Worm (Caenorhabditis elegans) whole organism, L4 larva: ENCODE results near the gene zig-4.

Experiments used
- F37D6.2 ChIP-seq: sonication (generic microtip); optimal IDR thresholded peaks from 2 replicates; lab custom pipeline; 2016; ENCODE audit warnings: mild to moderate bottlenecking, missing genetic modification characterization, missing compliant biosample characterization
- R02D3.7 ChIP-seq: fragments of 150-350 bp; sonication (generic microtip); optimal IDR thresholded peaks from 3 replicates; lab custom pipeline; 2014; ENCODE audit warnings: missing biosample characterization, missing genetic modification characterization
- T26A8.4 ChIP-seq: fragments of 200-800 bp; sonication (Bioruptor generic); IDR thresholded peaks from 2 replicates; pipeline ENCODE4 v1.3.6; 2022; ENCODE audit warnings: missing genetic modification characterization, missing compliant biosample characterization
- Y105C5A.15 ChIP-seq: fragments of 200-800 bp; sonication (Bioruptor generic); IDR thresholded peaks from 2 replicates; pipeline ENCODE4 v1.3.6; 2022; ENCODE audit warnings: missing genetic modification characterization, missing compliant biosample characterization
- ZK546.5 ChIP-seq, 2 experiments: sonication (generic microtip); optimal IDR thresholded peaks; 2 replicates each; lab custom pipeline; 2017; ENCODE audit warnings: missing biosample characterization in 2 of 2, missing genetic modification characterization in 2 of 2
- aha-1 ChIP-seq: fragments of 150-350 bp; peaks from one replicate; lab custom pipeline; 2014; ENCODE audit warnings: missing biosample characterization, missing genetic modification characterization
- aly-2 ChIP-seq: sonication (generic microtip); optimal IDR thresholded peaks from 2 replicates; lab custom pipeline; 2018; ENCODE audit warnings: missing biosample characterization, missing genetic modification characterization
- ceh-44 ChIP-seq: fragments of 200-800 bp; sonication (Bioruptor generic); IDR thresholded peaks from 2 replicates; pipeline ENCODE4 v1.3.6; 2022; ENCODE audit warnings: missing genetic modification reagents, missing genetic modification characterization, missing compliant biosample characterization
- ceh-62 ChIP-seq: sonication (generic microtip); optimal IDR thresholded peaks from 2 replicates; lab custom pipeline; 2017; ENCODE audit warnings: missing biosample characterization, missing genetic modification characterization
- ces-1 ChIP-seq: fragments of 150-350 bp; sonication (generic microtip); optimal IDR thresholded peaks from 4 replicates; lab custom pipeline; 2014; ENCODE audit warnings: missing biosample characterization, missing genetic modification reagents, missing genetic modification characterization
- daf-16 ChIP-seq, 3 experiments: sonication (generic microtip); optimal IDR thresholded peaks; 2 replicates each; lab custom pipeline; 2016 to 2017; ENCODE audit warnings: missing genetic modification characterization in 3 of 3, missing genetic modification reagents in 3 of 3, mild to moderate bottlenecking in 2 of 3, missing compliant biosample characterization in 2 of 3, missing biosample characterization in 1 of 3, moderate library complexity in 1 of 3
- daf-19 ChIP-seq: fragments of 200-800 bp; sonication (Bioruptor generic); conservative IDR thresholded peaks from 2 replicates; pipeline ENCODE4 v1.3.6; 2022; ENCODE audit warnings: missing genetic modification characterization, missing compliant biosample characterization
- dmd-6 ChIP-seq: fragments of 200-800 bp; sonication (Bioruptor generic); IDR thresholded peaks from 2 replicates; pipeline ENCODE4 v1.3.6; 2022; ENCODE audit warnings: missing genetic modification reagents, missing genetic modification characterization, missing compliant biosample characterization
- hlh-11 ChIP-seq: fragments of 200-800 bp; sonication (Bioruptor generic); optimal IDR thresholded peaks from 2 replicates; lab custom pipeline; 2018; ENCODE audit warnings: mild to moderate bottlenecking, missing genetic modification characterization, missing compliant biosample characterization
- hlh-30 ChIP-seq: sonication (generic microtip); optimal IDR thresholded peaks from 2 replicates; lab custom pipeline; 2017; ENCODE audit warnings: antibody characterized with exemption, mild to moderate bottlenecking, missing genetic modification characterization, missing compliant biosample characterization; ENCODE audit not compliant: insufficient read depth
- lin-38 ChIP-seq: fragments of 200-800 bp; sonication (Bioruptor generic); IDR thresholded peaks from 2 replicates; pipeline ENCODE4 v1.3.6; 2022; ENCODE audit warnings: missing genetic modification reagents, missing genetic modification characterization, missing compliant biosample characterization
- lir-3 ChIP-seq: sonication (generic microtip); optimal IDR thresholded peaks from 2 replicates; lab custom pipeline; 2016; ENCODE audit warnings: mild to moderate bottlenecking, missing genetic modification characterization, missing compliant biosample characterization
- lsy-2 ChIP-seq, 2 experiments: fragments of 150-350 bp in 1 of 2; sonication (generic microtip) in 1 of 2; optimal IDR thresholded peaks; 2 replicates each; lab custom pipeline; 2014 to 2017; ENCODE audit warnings: missing biosample characterization in 2 of 2, missing genetic modification characterization in 2 of 2
- mep-1 ChIP-seq: fragments of 150-350 bp; sonication (generic microtip); optimal IDR thresholded peaks from 3 replicates; lab custom pipeline; 2014; ENCODE audit warnings: missing biosample characterization, missing genetic modification characterization
- mxl-3 ChIP-seq: fragments of 200-800 bp; sonication (Bioruptor generic); optimal IDR thresholded peaks from 2 replicates; lab custom pipeline; 2018; ENCODE audit warnings: mild to moderate bottlenecking, missing genetic modification characterization, missing compliant biosample characterization
- nhr-111 ChIP-seq: fragments of 200-800 bp; sonication (Bioruptor generic); optimal IDR thresholded peaks from 2 replicates; lab custom pipeline; 2018; ENCODE audit warnings: mild to moderate bottlenecking, missing genetic modification characterization, missing compliant biosample characterization
- nhr-28 ChIP-seq: fragments of 150-350 bp; optimal IDR thresholded peaks from 2 replicates; lab custom pipeline; 2014; ENCODE audit warnings: missing biosample characterization, missing genetic modification characterization
- nhr-76 ChIP-seq: fragments of 150-350 bp; optimal IDR thresholded peaks from 2 replicates; lab custom pipeline; 2014; ENCODE audit warnings: missing biosample characterization, missing genetic modification characterization
- nhr-77 ChIP-seq: fragments of 150-350 bp; optimal IDR thresholded peaks from 2 replicates; lab custom pipeline; 2014; ENCODE audit warnings: missing biosample characterization, missing genetic modification characterization
- pha-4 ChIP-seq, 2 experiments: fragments of 150-350 bp in 1 of 2; fragments of 200-800 bp in 1 of 2; sonication (Bioruptor generic) in 1 of 2; IDR thresholded peaks in 1 of 2; optimal IDR thresholded peaks in 1 of 2; 2 replicates each; pipeline versions ENCODE4 v1.3.6 to Lab custom; 2014 to 2022; ENCODE audit warnings: missing genetic modification characterization in 2 of 2, missing genetic modification reagents in 2 of 2, missing biosample characterization in 1 of 2, missing compliant biosample characterization in 1 of 2
- php-3 ChIP-seq: fragments of 200-800 bp; sonication (Bioruptor generic); IDR thresholded peaks from 2 replicates; pipeline ENCODE4 v1.3.6; 2022; ENCODE audit warnings: missing genetic modification reagents, missing genetic modification characterization, missing compliant biosample characterization
- sdz-12 ChIP-seq: fragments of 200-800 bp; sonication (Bioruptor generic); optimal IDR thresholded peaks from 2 replicates; lab custom pipeline; 2018; ENCODE audit warnings: mild to moderate bottlenecking, missing genetic modification characterization, missing compliant biosample characterization
- set-16 ChIP-seq: fragments of 200-800 bp; sonication (Bioruptor generic); IDR thresholded peaks from 2 replicates; pipeline ENCODE4 v1.3.6; 2022; ENCODE audit warnings: missing genetic modification reagents, missing genetic modification characterization, missing compliant biosample characterization
- spr-1 ChIP-seq: sonication (generic microtip); optimal IDR thresholded peaks from 2 replicates; lab custom pipeline; 2016; ENCODE audit warnings: mild to moderate bottlenecking, missing genetic modification characterization, missing compliant biosample characterization
- spr-3 ChIP-seq: fragments of 200-800 bp; sonication (Bioruptor generic); optimal IDR thresholded peaks from 2 replicates; lab custom pipeline; 2018; ENCODE audit warnings: mild to moderate bottlenecking, missing genetic modification characterization, missing compliant biosample characterization
- tag-97 ChIP-seq: fragments of 200-800 bp; sonication (Bioruptor generic); IDR thresholded peaks from 2 replicates; pipeline ENCODE4 v1.3.6; 2022; ENCODE audit warnings: missing genetic modification characterization, missing compliant biosample characterization
- unc-39 ChIP-seq: sonication (generic microtip); optimal IDR thresholded peaks from 2 replicates; lab custom pipeline; 2017; ENCODE audit warnings: missing biosample characterization, missing genetic modification characterization
- zfp-3 ChIP-seq: fragments of 200-800 bp; sonication (Bioruptor generic); conservative IDR thresholded peaks from 2 replicates; pipeline ENCODE4 v1.3.6; 2022; ENCODE audit warnings: missing genetic modification reagents, missing genetic modification characterization, missing compliant biosample characterization
- zip-11 ChIP-seq: fragments of 200-800 bp; sonication (Bioruptor generic); IDR thresholded peaks from 2 replicates; pipeline ENCODE4 v1.3.6; 2022; ENCODE audit warnings: missing genetic modification characterization, missing compliant biosample characterization
- ztf-7 ChIP-seq: fragments of 150-350 bp; optimal IDR thresholded peaks from 2 replicates; lab custom pipeline; 2014; ENCODE audit warnings: missing biosample characterization, missing genetic modification characterization

The zig-4 gene

DNA sequence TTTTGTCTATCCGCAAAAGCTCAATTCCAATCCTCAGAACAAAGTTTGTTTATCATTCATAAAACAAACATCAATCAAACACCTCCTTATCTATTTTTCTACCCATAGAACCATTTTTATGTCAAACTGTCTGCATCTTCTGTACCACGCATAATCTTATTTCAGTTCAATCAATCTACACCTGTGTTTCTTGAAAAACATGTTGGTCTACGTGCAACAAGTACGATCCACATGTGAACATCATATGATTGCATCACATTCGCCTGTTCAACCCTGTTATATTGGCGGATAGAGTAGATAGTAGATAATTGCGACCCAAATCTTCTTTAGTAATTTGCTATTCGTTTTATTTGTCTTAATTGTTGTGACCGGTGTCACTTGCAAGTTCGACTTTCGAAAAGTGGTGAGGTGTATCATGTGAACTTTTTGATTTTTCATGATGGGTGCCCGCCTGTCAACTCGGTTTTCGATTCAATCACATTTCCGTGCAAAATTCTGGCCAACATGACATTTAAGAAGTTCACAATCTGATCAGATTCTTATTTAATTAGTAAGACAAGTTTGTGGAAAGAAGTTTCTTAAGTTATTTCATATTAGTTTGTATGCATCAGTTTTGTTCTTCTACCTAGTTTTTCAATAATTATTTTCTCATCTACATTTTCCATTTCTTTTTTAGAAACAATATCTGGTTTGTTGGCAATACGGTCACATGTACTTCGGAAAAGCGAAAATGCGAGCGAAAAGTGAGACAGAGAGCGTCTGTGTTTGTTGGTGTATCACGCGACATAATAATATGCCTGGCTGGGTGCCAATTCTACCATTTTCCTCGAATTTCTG, 27.2 kb downstream of the zig-4 start (continued):
- TF ChIP-seq zfp-3 (GFP tag; lab: Robert Waterston, UW), result no peak
- peak; percentile 47 for TF ChIP-seq nhr-28 (tag; lab: Kevin White, UChicago)
- peak in 1 of 2 experiments; percentile 66 for TF ChIP-seq daf-16 (GFP tag; optimal IDR thresholded peaks at IDR 0.05; lab: Kevin White, UChicago)
- peak; percentile 96 for TF ChIP-seq daf-16 (tag; optimal IDR thresholded peaks at IDR 0.05; lab: Kevin White, UChicago)
- no peak for TF ChIP-seq nhr-76 (tag; lab: Kevin White, UChicago)
- no peak for TF ChIP-seq nhr-111 (GFP tag; lab: Kevin White, UChicago)
- TF ChIP-seq dmd-6, result peak; percentile 80
- TF ChIP-seq T26A8.4 (GFP tag; lab: Robert Waterston, UW), result 0 out of 2 replicates have a peak, but pooled peaks have one; percentile 40
- TF ChIP-seq lsy-2 (tag; optimal IDR thresholded peaks at IDR 0.05; lab: Kevin White, UChicago), result peak in 1 of 2 experiments; percentile 54
- TF ChIP-seq hlh-30 (tag; lab: Kevin White, UChicago), result peak; percentile 78
- no peak for TF ChIP-seq spr-1 (tag; lab: Kevin White, UChicago)
- peak; percentile 59; the same call in 1 of the 2 replicates for TF ChIP-seq php-3 (GFP tag; lab: Robert Waterston, UW)
- TF ChIP-seq ztf-7, result peak; percentile 98
- peak; percentile 39 for TF ChIP-seq mxl-3 (GFP tag; lab: Kevin White, UChicago)

DNA sequence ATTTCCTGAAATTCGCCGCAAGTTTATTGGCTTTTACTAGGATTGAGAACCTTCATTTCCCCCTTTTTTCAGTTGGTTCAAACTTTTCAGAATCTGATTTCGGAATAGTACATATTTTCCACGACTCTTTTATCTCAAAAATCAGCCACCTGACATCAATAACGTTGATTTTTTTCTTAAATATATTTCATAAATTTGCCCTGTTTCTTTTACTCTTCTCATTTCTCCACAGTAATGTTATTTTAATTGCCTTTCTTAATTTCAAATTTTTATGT, 27.8 kb downstream of the zig-4 start:
- TF ChIP-seq aha-1 (tag; lab: Kevin White, UChicago) (peak; percentile 93), ceh-44 (GFP tag; lab: Robert Waterston, UW) (no peak), nhr-77 (tag; lab: Kevin White, UChicago) (no peak), ztf-7 (no peak), lin-38 (GFP tag; lab: Robert Waterston, UW) (no peak), mxl-3 (GFP tag; lab: Kevin White, UChicago) (peak; percentile 8)
- TF ChIP-seq, all 104 proteins: peak for 2

DNA sequence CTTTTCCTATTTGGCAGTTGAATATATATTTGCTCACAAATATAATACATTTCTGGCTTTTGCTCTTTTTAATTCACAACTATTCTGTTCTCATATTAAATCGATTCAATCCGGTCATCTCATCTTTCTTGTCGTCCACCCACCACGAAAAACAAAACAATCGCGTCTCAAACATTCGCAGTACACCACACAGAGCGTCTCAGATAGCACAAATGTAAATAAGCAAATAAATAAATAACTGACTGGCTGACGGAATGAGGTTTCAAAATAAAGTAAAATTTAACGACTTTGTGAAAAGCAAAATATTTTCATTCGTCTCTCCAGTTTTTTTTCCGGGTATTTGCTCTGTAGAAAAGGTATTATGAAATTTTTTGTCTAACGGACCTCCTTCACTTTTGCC, 28.5 kb downstream of the zig-4 start:
- TF ChIP-seq aha-1 (tag; lab: Kevin White, UChicago) (no peak), daf-16 (GFP tag; optimal IDR thresholded peaks at IDR 0.05; lab: Kevin White, UChicago) (peak in 1 of 2 experiments; percentile 35), daf-16 (tag; optimal IDR thresholded peaks at IDR 0.05; lab: Kevin White, UChicago) (peak; percentile 30), pha-4 (GFP tag; IDR thresholded peaks at IDR 0.05; lab: Robert Waterston, UW) (no peak), pha-4 (tag; optimal IDR thresholded peaks at IDR 0.05; lab: Kevin White, UChicago) (peak; percentile 58), lir-3 (no peak)

DNA sequence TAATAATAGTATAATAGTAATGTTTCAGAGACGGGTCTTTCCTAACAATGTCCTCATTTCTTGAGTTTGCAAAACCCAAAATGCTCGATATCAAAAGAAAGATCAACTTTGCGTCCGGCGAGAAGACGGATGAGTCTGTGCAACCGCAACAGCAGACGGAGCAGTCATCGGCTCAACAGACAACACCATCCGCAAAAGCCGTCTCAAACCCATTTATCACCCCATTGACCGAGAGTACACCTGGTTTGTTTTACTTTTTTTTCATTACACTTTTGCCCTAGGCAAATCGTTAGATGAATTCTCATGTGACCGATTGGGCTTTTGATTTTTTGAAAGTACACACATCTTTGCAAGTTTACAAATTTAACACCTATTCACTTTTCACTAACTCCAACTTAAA, 29.1 kb downstream of the zig-4 start, which contains the start of gene dct-1:
dct-1 (plus strand) TSS at position 27 of the 400 bp plus-strand sequence.
- TF ChIP-seq aly-2 (tag; lab: Kevin White, UChicago) (no peak), zip-11 (GFP tag; lab: Robert Waterston, UW) (no peak), hlh-11 (tag; lab: Kevin White, UChicago) (peak; percentile 57), aha-1 (tag; lab: Kevin White, UChicago) (peak; percentile 65), ces-1 (GFP tag; lab: Kevin White, UChicago) (no peak), ztf-7 (no peak), daf-19 (GFP tag; lab: Robert Waterston, UW) (no peak), set-16 (GFP tag; lab: Robert Waterston, UW) (no peak), mep-1 (peak; percentile 7), F37D6.2 (tag; lab: Kevin White, UChicago) (no peak), unc-39 (no peak), tag-97 (GFP tag; lab: Robert Waterston, UW) (no peak), spr-3 (no peak), R02D3.7 (tag; lab: Kevin White, UChicago) (no peak), sdz-12 (GFP tag; lab: Kevin White, UChicago) (peak; percentile 17), hlh-30 (tag; lab: Kevin White, UChicago) (peak; percentile 31), daf-16 (GFP tag; optimal IDR thresholded peaks at IDR 0.05; lab: Kevin White, UChicago) (peak in 1 of 2 experiments; percentile 60), daf-16 (tag; optimal IDR thresholded peaks at IDR 0.05; lab: Kevin White, UChicago) (no peak), ZK546.5 (tag; optimal IDR thresholded peaks at IDR 0.05; lab: Kevin White, UChicago) (no peak), ceh-62 (tag; lab: Kevin White, UChicago) (no peak), php-3 (GFP tag; lab: Robert Waterston, UW) (no peak), Y105C5A.15 (GFP tag; lab: Robert Waterston, UW) (no peak)
